Fruit fly (Drosophila melanogaster) whole organism, embryonic: ENCODE measurements around the gene CG4456.
A peak's percentile ranks its signal among the peaks of the same experiment; 100 is the strongest.

Experiments used
- Abd-B ChIP-seq: fragments of 200-800 bp; sonication (Bioruptor generic); optimal IDR thresholded peaks from 2 replicates; lab custom pipeline; 2018; ENCODE audit warnings: missing biosample characterization, mild to moderate bottlenecking, missing genetic modification characterization, moderate library complexity
- Asciz ChIP-seq: fragments of 200-800 bp; sonication (Bioruptor generic); optimal IDR thresholded peaks from 2 replicates; lab custom pipeline; 2017; ENCODE audit warnings: missing biosample characterization, mild to moderate bottlenecking, missing genetic modification characterization, missing genetic modification reagents
- Atf-2 ChIP-seq: fragments of 200-800 bp; sonication (Bioruptor generic); optimal IDR thresholded peaks from 2 replicates; lab custom pipeline; 2016; ENCODE audit warnings: missing biosample characterization, missing genetic modification characterization
- Bdp1 ChIP-seq: fragments of 200-800 bp; sonication (Bioruptor generic); optimal IDR thresholded peaks from 3 replicates; lab custom pipeline; 2016; ENCODE audit warnings: missing biosample characterization, missing genetic modification characterization
- CG10267 ChIP-seq: fragments of 200-800 bp; sonication (Bioruptor generic); optimal IDR thresholded peaks from 2 replicates; lab custom pipeline; 2018; ENCODE audit warnings: missing biosample characterization, mild to moderate bottlenecking, missing genetic modification characterization, moderate library complexity
- CG10366 ChIP-seq: fragments of 200-800 bp; sonication (Bioruptor generic); IDR thresholded peaks from 2 replicates; pipeline ENCODE4 v1.3.6; 2022; ENCODE audit warnings: missing biosample characterization, missing genetic modification characterization
- CG10959 ChIP-seq: fragments of 200-800 bp; sonication (Bioruptor generic); IDR thresholded peaks from 2 replicates; pipeline ENCODE4 v1.3.6; 2022; ENCODE audit warnings: missing biosample characterization, missing genetic modification characterization
- CG11504 ChIP-seq: fragments of 200-800 bp; sonication (Bioruptor generic); optimal IDR thresholded peaks from 3 replicates; lab custom pipeline; 2019; ENCODE audit warnings: missing biosample characterization, mild to moderate bottlenecking, missing genetic modification characterization, moderate library complexity
- CG11560 ChIP-seq: fragments of 200-800 bp; sonication (Bioruptor generic); IDR thresholded peaks from 3 replicates; pipeline ENCODE4 v1.3.6; 2022; ENCODE audit warnings: missing biosample characterization, missing genetic modification characterization
- CG11695 ChIP-seq: fragments of 200-800 bp; sonication (Bioruptor generic); IDR thresholded peaks from 3 replicates; pipeline ENCODE4 v1.3.6; 2022; ENCODE audit warnings: missing biosample characterization, missing genetic modification characterization
- CG12155 ChIP-seq: fragments of 200-800 bp; sonication (Bioruptor generic); optimal IDR thresholded peaks from 3 replicates; lab custom pipeline; 2016; ENCODE audit warnings: missing biosample characterization, missing genetic modification characterization
- CG12659 ChIP-seq: fragments of 200-800 bp; sonication (Bioruptor generic); optimal IDR thresholded peaks from 3 replicates; lab custom pipeline; 2017; ENCODE audit warnings: mild to moderate bottlenecking, missing biosample characterization, missing genetic modification reagents, missing genetic modification characterization
- CG16863 ChIP-seq: fragments of 200-800 bp; sonication (Bioruptor generic); optimal IDR thresholded peaks from 3 replicates; lab custom pipeline; 2016; ENCODE audit warnings: missing biosample characterization, missing genetic modification characterization
- CG17361 ChIP-seq: fragments of 200-800 bp; sonication (Bioruptor generic); IDR thresholded peaks from 3 replicates; pipeline ENCODE4 v1.3.6; 2022; ENCODE audit warnings: missing biosample characterization, missing genetic modification characterization
- CG18011 ChIP-seq: fragments of 200-800 bp; sonication (Bioruptor generic); optimal IDR thresholded peaks from 2 replicates; lab custom pipeline; 2017; ENCODE audit warnings: missing biosample characterization, missing genetic modification characterization, mild to moderate bottlenecking, moderate library complexity, missing genotype
- CG6765 ChIP-seq: fragments of 200-800 bp; sonication (Bioruptor generic); optimal IDR thresholded peaks from 3 replicates; lab custom pipeline; 2017; ENCODE audit warnings: missing biosample characterization, mild to moderate bottlenecking, missing genetic modification characterization
- CG6791 ChIP-seq: fragments of 200-800 bp; sonication (Bioruptor generic); IDR thresholded peaks from 3 replicates; pipeline ENCODE4 v1.3.6; 2022; ENCODE audit warnings: missing biosample characterization, missing genetic modification characterization; ENCODE audit not compliant: partially characterized antibody
- CG8281 ChIP-seq: fragments of 200-800 bp; sonication (Bioruptor generic); optimal IDR thresholded peaks from 2 replicates; lab custom pipeline; 2018; ENCODE audit warnings: missing biosample characterization, mild to moderate bottlenecking, missing genetic modification characterization, moderate library complexity
- CG8478 ChIP-seq: fragments of >200 bp; optimal IDR thresholded peaks from 2 replicates; lab custom pipeline; 2018
- CG9876 ChIP-seq: fragments of 200-800 bp; sonication (Bioruptor generic); optimal IDR thresholded peaks from 2 replicates; lab custom pipeline; 2016; ENCODE audit warnings: missing biosample characterization, missing genetic modification characterization
- CkIIα-i1 ChIP-seq: fragments of 200-800 bp; sonication (Bioruptor generic); IDR thresholded peaks from 2 replicates; pipeline ENCODE4 v1.3.6; 2022; ENCODE audit warnings: missing biosample characterization, missing genetic modification characterization
- D19A ChIP-seq: fragments of 200-800 bp; optimal IDR thresholded peaks from 3 replicates; lab custom pipeline; 2019; ENCODE audit warnings: missing biosample characterization, mild to moderate bottlenecking, missing genetic modification characterization, moderate library complexity
- Dek ChIP-seq: fragments of 200-800 bp; sonication (Bioruptor generic); optimal IDR thresholded peaks from 3 replicates; lab custom pipeline; 2019; ENCODE audit warnings: missing biosample characterization, mild to moderate bottlenecking, missing genetic modification characterization, moderate library complexity
- Ets97D ChIP-seq: fragments of 200-800 bp; sonication (Bioruptor generic); optimal IDR thresholded peaks from 3 replicates; lab custom pipeline; 2016; ENCODE audit warnings: missing biosample characterization, missing genetic modification characterization
- Fer3 ChIP-seq: fragments of 200-800 bp; sonication (Bioruptor generic); optimal IDR thresholded peaks from 2 replicates; lab custom pipeline; 2018; ENCODE audit warnings: missing biosample characterization, mild to moderate bottlenecking, missing genetic modification characterization, moderate library complexity
- HLH54F ChIP-seq: fragments of 200-800 bp; sonication (Bioruptor generic); optimal IDR thresholded peaks from 3 replicates; lab custom pipeline; 2016; ENCODE audit warnings: missing biosample characterization, missing genetic modification characterization
- Hey ChIP-seq: fragments of 200-800 bp; sonication (Bioruptor generic); optimal IDR thresholded peaks from 3 replicates; lab custom pipeline; 2018; ENCODE audit warnings: missing biosample characterization, mild to moderate bottlenecking, missing genetic modification characterization
- NC2α ChIP-seq: fragments of 200-800 bp; sonication (Bioruptor generic); optimal IDR thresholded peaks from 2 replicates; lab custom pipeline; 2016; ENCODE audit warnings: missing biosample characterization, missing genetic modification characterization
- NC2β ChIP-seq: fragments of 200-800 bp; sonication (Bioruptor generic); optimal IDR thresholded peaks from 2 replicates; lab custom pipeline; 2016; ENCODE audit warnings: missing biosample characterization, missing genetic modification characterization
- Nf-YB ChIP-seq: fragments of 200-800 bp; sonication (Bioruptor generic); optimal IDR thresholded peaks from 3 replicates; lab custom pipeline; 2019; ENCODE audit warnings: missing biosample characterization, mild to moderate bottlenecking, missing genetic modification characterization, moderate library complexity
- Oli ChIP-seq: fragments of 200-800 bp; sonication (Bioruptor generic); optimal IDR thresholded peaks from 2 replicates; lab custom pipeline; 2018; ENCODE audit warnings: missing biosample characterization, mild to moderate bottlenecking, missing genetic modification characterization, moderate library complexity
- Tbp ChIP-seq: fragments of >200 bp; optimal IDR thresholded peaks from 2 replicates; lab custom pipeline; 2018; ENCODE audit warnings: missing biosample characterization, missing genetic modification characterization
- amos ChIP-seq: fragments of 200-800 bp; sonication (Bioruptor generic); IDR thresholded peaks from 2 replicates; pipeline ENCODE4 v1.3.6; 2022; ENCODE audit warnings: missing biosample characterization, missing genetic modification characterization; ENCODE audit not compliant: partially characterized antibody
- ato ChIP-seq: fragments of 200-800 bp; sonication (Bioruptor generic); IDR thresholded peaks from 2 replicates; pipeline ENCODE4 v1.3.6; 2022; ENCODE audit warnings: missing biosample characterization, missing genetic modification characterization; ENCODE audit not compliant: partially characterized antibody
- btn ChIP-seq: fragments of 200-800 bp; sonication (Bioruptor generic); optimal IDR thresholded peaks from 2 replicates; lab custom pipeline; 2016; ENCODE audit warnings: missing biosample characterization, missing genetic modification characterization
- disco-r ChIP-seq: fragments of 200-800 bp; sonication (Bioruptor generic); optimal IDR thresholded peaks from 2 replicates; lab custom pipeline; 2016; ENCODE audit warnings: missing biosample characterization, missing genetic modification characterization
- gsb-n ChIP-seq: fragments of 200-800 bp; sonication (Bioruptor generic); optimal IDR thresholded peaks from 3 replicates; lab custom pipeline; 2018; ENCODE audit warnings: missing biosample characterization, mild to moderate bottlenecking, missing genetic modification characterization
- mld ChIP-seq: fragments of 200-800 bp; sonication (Bioruptor generic); IDR thresholded peaks from 3 replicates; pipeline ENCODE4 v1.3.6; 2022; ENCODE audit warnings: missing biosample characterization, missing genetic modification characterization; ENCODE audit not compliant: partially characterized antibody
- nau ChIP-seq: fragments of 200-800 bp; sonication (Bioruptor generic); optimal IDR thresholded peaks from 3 replicates; lab custom pipeline; 2017; ENCODE audit warnings: missing biosample characterization, mild to moderate bottlenecking, missing genetic modification characterization, missing genetic modification reagents
- scrt ChIP-seq: fragments of 200-800 bp; sonication (Bioruptor generic); optimal IDR thresholded peaks from 2 replicates; lab custom pipeline; 2018; ENCODE audit warnings: missing biosample characterization, mild to moderate bottlenecking, missing genetic modification characterization, moderate library complexity
- sens ChIP-seq: fragments of 200-800 bp; sonication (Bioruptor generic); peaks from one replicate; lab custom pipeline; 2016; ENCODE audit warnings: missing biosample characterization, missing genetic modification characterization
- shn ChIP-seq: fragments of 200-800 bp; sonication (Bioruptor generic); optimal IDR thresholded peaks from 3 replicates; lab custom pipeline; 2016; ENCODE audit warnings: missing biosample characterization, missing genetic modification characterization
- sima ChIP-seq: fragments of 200-800 bp; sonication (Bioruptor generic); optimal IDR thresholded peaks from 2 replicates; lab custom pipeline; 2016; ENCODE audit warnings: missing biosample characterization, missing genetic modification characterization
- sisA ChIP-seq: fragments of 200-800 bp; sonication (Bioruptor generic); IDR thresholded peaks from 2 replicates; pipeline ENCODE4 v1.3.6; 2022; ENCODE audit warnings: missing biosample characterization, missing genetic modification characterization
- sr ChIP-seq: fragments of 200-800 bp; sonication (Bioruptor generic); IDR thresholded peaks from 3 replicates; pipeline ENCODE4 v1.3.6; 2022; ENCODE audit warnings: missing biosample characterization, missing genetic modification characterization
- ssp ChIP-seq: fragments of 200-800 bp; sonication (Bioruptor generic); IDR thresholded peaks from 2 replicates; pipeline ENCODE4 v1.3.6; 2022; ENCODE audit warnings: missing biosample characterization, missing genetic modification characterization
- stwl ChIP-seq: fragments of 200-800 bp; sonication (Bioruptor generic); optimal IDR thresholded peaks from 3 replicates; lab custom pipeline; 2018; ENCODE audit warnings: missing biosample characterization, mild to moderate bottlenecking, missing genetic modification characterization, moderate library complexity
- vnd ChIP-seq: fragments of 200-800 bp; sonication (Bioruptor generic); IDR thresholded peaks from 3 replicates; pipeline ENCODE4 v1.3.6; 2022; ENCODE audit warnings: missing biosample characterization, missing genetic modification characterization; ENCODE audit not compliant: partially characterized antibody
- wor ChIP-seq: fragments of 200-800 bp; sonication (Bioruptor generic); IDR thresholded peaks from 2 replicates; pipeline ENCODE4 v1.3.6; 2022; ENCODE audit warnings: missing biosample characterization, missing genetic modification characterization

Gene CG4456

DNA sequence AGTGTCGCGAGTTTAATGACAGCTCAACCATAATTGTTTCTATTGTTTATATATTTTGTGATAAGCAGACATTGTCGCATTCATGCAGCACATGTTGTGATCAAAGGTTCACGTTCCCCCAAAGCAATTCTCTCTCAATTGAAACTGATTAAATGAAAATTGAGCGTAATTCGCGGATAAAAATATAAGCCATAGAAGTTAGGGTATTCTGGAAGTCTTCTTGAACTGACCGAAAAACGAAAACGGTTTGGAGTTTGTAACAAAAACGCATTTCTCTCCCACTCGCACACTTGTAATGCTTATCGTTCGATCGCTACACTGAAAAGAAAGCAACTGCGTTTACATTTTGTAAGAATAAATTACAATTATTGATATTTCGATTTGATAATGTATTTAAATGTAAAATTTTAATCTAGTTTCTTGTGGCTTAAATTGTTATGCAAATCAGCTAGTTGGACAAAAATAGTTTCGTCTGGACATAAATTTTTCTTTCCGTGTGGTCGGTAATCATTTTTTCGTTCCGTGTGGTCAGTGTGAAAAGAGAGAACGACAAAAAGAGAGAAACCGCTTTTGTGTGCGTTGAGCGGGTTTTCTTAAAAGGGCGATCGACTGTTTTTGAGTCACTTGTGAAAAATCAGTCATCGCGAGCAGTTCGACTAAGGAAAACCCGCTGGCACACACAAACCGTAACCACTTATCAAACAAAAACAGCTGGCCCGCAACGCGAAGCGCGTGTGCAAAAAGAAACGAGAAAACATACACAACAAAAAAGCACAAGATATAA is 50.3 kb downstream of the CG4456 start, which contains the start of gene aay (continued):
- TF ChIP-seq CG8281 (tag; lab: Kevin White, UChicago) (peak; percentile 94), CG6791 (GFP tag; lab: Robert Waterston, UW) (no peak), Dek (peak; percentile 99), Tbp (GFP tag; lab: Kevin White, UChicago) (no peak), ssp (GFP tag; lab: Robert Waterston, UW) (peak; percentile 92), CG9876 (GFP tag; lab: Kevin White, UChicago) (peak; percentile 91), CG11695 (GFP tag; lab: Robert Waterston, UW) (peak; percentile 98), Nf-YB (GFP tag; lab: Kevin White, UChicago) (peak; percentile 92), CG10366 (GFP tag; lab: Robert Waterston, UW) (peak; percentile 98), CG16863 (peak; percentile 97), CG11504 (tag; lab: Kevin White, UChicago) (peak; percentile 98), Bdp1 (GFP tag; lab: Kevin White, UChicago) (peak; percentile 94), ato (GFP tag; lab: Robert Waterston, UW) (no peak), CG10959 (GFP tag; lab: Robert Waterston, UW) (peak; percentile 98), sisA (GFP tag; lab: Robert Waterston, UW) (peak; percentile 98), HLH54F (GFP tag; lab: Kevin White, UChicago) (peak; percentile 98), Abd-B (GFP tag; lab: Kevin White, UChicago) (peak; percentile 99), CG8478 (lab: Kevin White, UChicago) (no peak), Oli (tag; lab: Kevin White, UChicago) (peak; percentile 99), sens (GFP tag; lab: Kevin White, UChicago) (peak; percentile 100), Hey (tag; lab: Kevin White, UChicago) (peak; percentile 79), sima (GFP tag; lab: Kevin White, UChicago) (peak; percentile 95), CG12659 (GFP tag; lab: Kevin White, UChicago) (peak; percentile 99), Asciz (peak; percentile 99), btn (peak; percentile 96), shn (GFP tag; lab: Kevin White, UChicago) (peak; percentile 95), CG6765 (GFP tag; lab: Kevin White, UChicago) (peak; percentile 98), NC2β (GFP tag; lab: Kevin White, UChicago) (peak; percentile 96), CkIIα-i1 (peak; percentile 91), disco-r (peak; percentile 78), Ets97D (GFP tag; lab: Kevin White, UChicago) (peak; percentile 95), CG17361 (GFP tag; lab: Robert Waterston, UW) (peak; percentile 99), CG10267 (tag; lab: Kevin White, UChicago) (peak; percentile 99), mld (GFP tag; lab: Robert Waterston, UW) (no peak), Atf-2 (peak; percentile 96), CG18011 (GFP tag; lab: Kevin White, UChicago) (peak; percentile 90), CG12155 (GFP tag; lab: Kevin White, UChicago) (peak; percentile 97), sr (GFP tag; lab: Robert Waterston, UW) (peak; percentile 94), wor (GFP tag; lab: Robert Waterston, UW) (peak; percentile 97), amos (GFP tag; lab: Robert Waterston, UW) (no peak), stwl (tag; lab: Kevin White, UChicago) (peak; percentile 88), D19A (tag; lab: Kevin White, UChicago) (peak; percentile 99), NC2α (GFP tag; lab: Kevin White, UChicago) (peak; percentile 97), nau (peak; percentile 98), CG11560 (tag; lab: Robert Waterston, UW) (peak; percentile 91), gsb-n (peak; percentile 100), scrt (GFP tag; lab: Kevin White, UChicago) (peak; percentile 97), Fer3 (peak; percentile 99), vnd (GFP tag; lab: Robert Waterston, UW) (no peak)
